Fruit fly (Drosophila melanogaster) whole organism, embryonic: Measurements from ENCODE around the gene CG45073.

Source experiments
- CG10267 ChIP-seq: fragments of 200-800 bp; sonication (Bioruptor generic); optimal IDR thresholded peaks from 2 replicates; lab custom pipeline; 2018; ENCODE audit warnings: missing biosample characterization, mild to moderate bottlenecking, missing genetic modification characterization, moderate library complexity
- CG12299 ChIP-seq: fragments of 200-800 bp; sonication (Bioruptor generic); optimal IDR thresholded peaks from 2 replicates; lab custom pipeline; 2018; ENCODE audit warnings: missing biosample characterization, mild to moderate bottlenecking, missing genetic modification characterization
- CG12744 ChIP-seq: fragments of 200-800 bp; sonication (Bioruptor generic); optimal IDR thresholded peaks from 2 replicates; lab custom pipeline; 2016; ENCODE audit warnings: missing biosample characterization, missing genetic modification characterization
- CG1529 ChIP-seq: fragments of 200-800 bp; sonication (Bioruptor generic); optimal IDR thresholded peaks from 3 replicates; lab custom pipeline; 2018; ENCODE audit warnings: missing biosample characterization, missing genetic modification characterization
- CG15514 ChIP-seq: fragments of 200-800 bp; sonication (Bioruptor generic); optimal IDR thresholded peaks from 3 replicates; lab custom pipeline; 2017; ENCODE audit warnings: missing biosample characterization, missing genetic modification characterization, mild to moderate bottlenecking, moderate library complexity, missing genetic modification reagents
- CG17361 ChIP-seq: fragments of 200-800 bp; sonication (Bioruptor generic); IDR thresholded peaks from 3 replicates; pipeline ENCODE4 v1.3.6; 2022; ENCODE audit warnings: missing biosample characterization, missing genetic modification characterization
- CG1792 ChIP-seq: fragments of 200-800 bp; sonication (Bioruptor generic); optimal IDR thresholded peaks from 2 replicates; lab custom pipeline; 2016; ENCODE audit warnings: missing biosample characterization, missing genetic modification characterization
- CG18011 ChIP-seq: fragments of 200-800 bp; sonication (Bioruptor generic); optimal IDR thresholded peaks from 2 replicates; lab custom pipeline; 2017; ENCODE audit warnings: missing biosample characterization, missing genetic modification characterization, mild to moderate bottlenecking, moderate library complexity, missing genotype
- CG18476 ChIP-seq: fragments of 200-800 bp; sonication (Bioruptor generic); optimal IDR thresholded peaks from 2 replicates; lab custom pipeline; 2016; ENCODE audit warnings: missing biosample characterization, mild to moderate bottlenecking, missing genetic modification characterization
- CG30403 ChIP-seq: fragments of 200-800 bp; sonication (Bioruptor generic); optimal IDR thresholded peaks from 3 replicates; lab custom pipeline; 2016; ENCODE audit warnings: missing biosample characterization, missing genetic modification characterization
- CG31224 ChIP-seq: fragments of 200-800 bp; sonication (Bioruptor generic); IDR thresholded peaks from 2 replicates; pipeline ENCODE4 v1.3.6; 2022; ENCODE audit warnings: missing biosample characterization, missing genetic modification characterization
- CG31388 ChIP-seq: fragments of 200-800 bp; sonication (Bioruptor generic); optimal IDR thresholded peaks from 2 replicates; lab custom pipeline; 2016; ENCODE audit warnings: missing biosample characterization, missing genetic modification characterization
- CG33213 ChIP-seq: fragments of 200-800 bp; sonication (Bioruptor generic); optimal IDR thresholded peaks from 3 replicates; lab custom pipeline; 2016; ENCODE audit warnings: missing biosample characterization, missing genetic modification characterization
- CG33557 ChIP-seq: fragments of 200-800 bp; sonication (Bioruptor generic); optimal IDR thresholded peaks from 2 replicates; lab custom pipeline; 2019; ENCODE audit warnings: missing biosample characterization, mild to moderate bottlenecking, missing genetic modification characterization, moderate library complexity
- CG4360 ChIP-seq: fragments of 200-800 bp; sonication (Bioruptor generic); IDR thresholded peaks from 2 replicates; pipeline ENCODE4 v1.3.6; 2022; ENCODE audit warnings: missing biosample characterization, missing genetic modification characterization
- Fer2 ChIP-seq: fragments of 200-800 bp; sonication (Bioruptor generic); optimal IDR thresholded peaks from 2 replicates; lab custom pipeline; 2018; ENCODE audit warnings: missing biosample characterization, mild to moderate bottlenecking, missing genetic modification characterization, moderate library complexity
- Fer3 ChIP-seq: fragments of 200-800 bp; sonication (Bioruptor generic); optimal IDR thresholded peaks from 2 replicates; lab custom pipeline; 2018; ENCODE audit warnings: missing biosample characterization, mild to moderate bottlenecking, missing genetic modification characterization, moderate library complexity
- HLHmδ ChIP-seq: fragments of 200-800 bp; sonication (Bioruptor generic); optimal IDR thresholded peaks from 2 replicates; lab custom pipeline; 2018; ENCODE audit warnings: missing biosample characterization, mild to moderate bottlenecking, missing genetic modification characterization, moderate library complexity
- Hr39 ChIP-seq: fragments of >200 bp; optimal IDR thresholded peaks from 2 replicates; lab custom pipeline; 2017
- Hr51 ChIP-seq, 2 experiments: fragments of 200-800 bp; sonication (Bioruptor generic); optimal IDR thresholded peaks; 2 replicates in 1 of 2; 3 replicates in 1 of 2; lab custom pipeline; 2016 to 2018; ENCODE audit warnings: missing biosample characterization in 2 of 2, missing genetic modification characterization in 2 of 2, mild to moderate bottlenecking in 1 of 2, moderate library complexity in 1 of 2
- Jarid2 ChIP-seq: fragments of 200-800 bp; sonication (Bioruptor generic); optimal IDR thresholded peaks from 3 replicates; lab custom pipeline; 2017; ENCODE audit warnings: mild to moderate bottlenecking, missing biosample characterization, missing genetic modification reagents, missing genetic modification characterization
- Lhr ChIP-seq: fragments of 200-800 bp; sonication (Bioruptor generic); optimal IDR thresholded peaks from 3 replicates; lab custom pipeline; 2017; ENCODE audit warnings: mild to moderate bottlenecking, missing biosample characterization, missing genetic modification reagents, missing genetic modification characterization
- Lpt ChIP-seq: fragments of >200 bp; optimal IDR thresholded peaks from 2 replicates; lab custom pipeline; 2018; ENCODE audit warnings: missing biosample characterization, missing genetic modification characterization
- NC2α ChIP-seq: fragments of 200-800 bp; sonication (Bioruptor generic); optimal IDR thresholded peaks from 2 replicates; lab custom pipeline; 2016; ENCODE audit warnings: missing biosample characterization, missing genetic modification characterization
- NK7.1 ChIP-seq: fragments of 200-800 bp; sonication (Bioruptor generic); optimal IDR thresholded peaks from 3 replicates; lab custom pipeline; 2016; ENCODE audit warnings: missing biosample characterization, missing genetic modification characterization
- Neu2 ChIP-seq: fragments of 200-800 bp; sonication (Bioruptor generic); optimal IDR thresholded peaks from 3 replicates; lab custom pipeline; 2016; ENCODE audit warnings: missing biosample characterization, missing genetic modification characterization, borderline replicate concordance
- ase ChIP-seq: fragments of 200-800 bp; sonication (Bioruptor generic); IDR thresholded peaks from 3 replicates; pipeline ENCODE4 v1.3.6; 2022; ENCODE audit warnings: missing biosample characterization, missing genetic modification characterization
- bowl ChIP-seq: fragments of 200-800 bp; sonication (Bioruptor generic); IDR thresholded peaks from 2 replicates; pipeline ENCODE4 v1.3.6; 2022; ENCODE audit warnings: missing biosample characterization, missing genetic modification characterization
- btn ChIP-seq: fragments of 200-800 bp; sonication (Bioruptor generic); optimal IDR thresholded peaks from 2 replicates; lab custom pipeline; 2016; ENCODE audit warnings: missing biosample characterization, missing genetic modification characterization
- chm ChIP-seq: fragments of 200-800 bp; sonication (Bioruptor generic); IDR thresholded peaks from 2 replicates; pipeline ENCODE4 v1.3.6; 2022; ENCODE audit warnings: missing biosample characterization, missing genetic modification characterization
- chn ChIP-seq: fragments of 200-800 bp; sonication (Bioruptor generic); optimal IDR thresholded peaks from 2 replicates; lab custom pipeline; 2016; ENCODE audit warnings: missing biosample characterization, missing genetic modification characterization
- cwo ChIP-seq: fragments of 200-800 bp; sonication (Bioruptor generic); optimal IDR thresholded peaks from 3 replicates; lab custom pipeline; 2017; ENCODE audit warnings: missing biosample characterization, missing genetic modification characterization, mild to moderate bottlenecking, moderate library complexity, missing genetic modification reagents
- dmrt99B ChIP-seq: fragments of 200-800 bp; sonication (Bioruptor generic); optimal IDR thresholded peaks from 2 replicates; lab custom pipeline; 2018; ENCODE audit warnings: missing biosample characterization, mild to moderate bottlenecking, missing genetic modification characterization, moderate library complexity
- fd102C ChIP-seq: fragments of 200-800 bp; sonication (Bioruptor generic); optimal IDR thresholded peaks from 2 replicates; lab custom pipeline; 2018; ENCODE audit warnings: missing biosample characterization, mild to moderate bottlenecking, missing genetic modification characterization, moderate library complexity
- hb ChIP-seq: fragments of 200-800 bp; sonication (Bioruptor generic); IDR thresholded peaks from 3 replicates; pipeline ENCODE4 v1.3.6; 2022; ENCODE audit warnings: missing biosample characterization, missing genetic modification characterization; ENCODE audit not compliant: partially characterized antibody
- jigr1 ChIP-seq: fragments of 200-800 bp; sonication (Bioruptor generic); IDR thresholded peaks from 3 replicates; pipeline ENCODE4 v1.3.6; 2022; ENCODE audit warnings: missing biosample characterization, missing genetic modification characterization
- lab ChIP-seq: fragments of 200-800 bp; sonication (Bioruptor generic); optimal IDR thresholded peaks from 3 replicates; lab custom pipeline; 2017; ENCODE audit warnings: missing biosample characterization, missing genetic modification characterization, mild to moderate bottlenecking, moderate library complexity, missing genetic modification reagents
- lbe ChIP-seq: fragments of 200-800 bp; sonication (Bioruptor generic); optimal IDR thresholded peaks from 2 replicates; lab custom pipeline; 2016; ENCODE audit warnings: missing biosample characterization, mild to moderate bottlenecking, missing genetic modification characterization
- oc ChIP-seq: fragments of 200-800 bp; sonication (Bioruptor generic); optimal IDR thresholded peaks from 2 replicates; lab custom pipeline; 2018; ENCODE audit warnings: missing biosample characterization, mild to moderate bottlenecking, missing genetic modification characterization, moderate library complexity
- ranshi ChIP-seq: fragments of 200-800 bp; sonication (Bioruptor generic); IDR thresholded peaks from 2 replicates; pipeline ENCODE4 v1.3.6; 2022; ENCODE audit warnings: missing biosample characterization, missing genetic modification characterization
- row ChIP-seq: fragments of 200-800 bp; sonication (Bioruptor generic); IDR thresholded peaks from 3 replicates; pipeline ENCODE4 v1.3.6; 2022; ENCODE audit warnings: missing biosample characterization, missing genetic modification characterization
- shn ChIP-seq: fragments of 200-800 bp; sonication (Bioruptor generic); optimal IDR thresholded peaks from 3 replicates; lab custom pipeline; 2016; ENCODE audit warnings: missing biosample characterization, missing genetic modification characterization
- slou ChIP-seq: fragments of 200-800 bp; sonication (Bioruptor generic); optimal IDR thresholded peaks from 3 replicates; lab custom pipeline; 2016; ENCODE audit warnings: missing biosample characterization, missing genetic modification characterization
- slp2 ChIP-seq: fragments of 200-800 bp; sonication (Bioruptor generic); optimal IDR thresholded peaks from 2 replicates; lab custom pipeline; 2016; ENCODE audit warnings: missing biosample characterization, missing genetic modification characterization
- tll ChIP-seq, 2 experiments: fragments of 200-800 bp in 1 of 2; fragments of >200 bp in 1 of 2; sonication (Bioruptor generic) in 1 of 2; optimal IDR thresholded peaks; 2 replicates each; lab custom pipeline; 2017 to 2019; ENCODE audit warnings: missing biosample characterization in 2 of 2, missing genetic modification characterization in 2 of 2, mild to moderate bottlenecking in 1 of 2, moderate library complexity in 1 of 2
- trh ChIP-seq: fragments of 200-800 bp; sonication (Bioruptor generic); optimal IDR thresholded peaks from 2 replicates; lab custom pipeline; 2016; ENCODE audit warnings: missing biosample characterization, missing genetic modification characterization
- usp ChIP-seq: fragments of >200 bp; optimal IDR thresholded peaks from 2 replicates; lab custom pipeline; 2017; ENCODE audit warnings: missing biosample characterization, missing genetic modification characterization
- vfl ChIP-seq: fragments of 200-800 bp; sonication (Bioruptor generic); optimal IDR thresholded peaks from 2 replicates; lab custom pipeline; 2016; ENCODE audit warnings: missing biosample characterization, missing genetic modification characterization

CG45073 gene

dm6 chr3R:30170671-30171667 is 46.4 kb upstream of the CG45073 start, which contains the start of gene Rsod (continued):
- TF ChIP-seq fd102C (GFP tag; lab: Kevin White, UChicago) (no peak), cwo (no peak), Lpt (GFP tag; lab: Kevin White, UChicago) (no peak), btn (GFP tag; lab: Kevin White, UChicago) (no peak), HLHmδ (GFP tag; lab: Kevin White, UChicago) (no peak), CG30403 (GFP tag; lab: Kevin White, UChicago) (peak; percentile 49), shn (GFP tag; lab: Kevin White, UChicago) (no peak), Lhr (GFP tag; lab: Kevin White, UChicago) (peak; percentile 16), Fer2 (tag; lab: Kevin White, UChicago) (no peak), CG12744 (GFP tag; lab: Kevin White, UChicago) (no peak), CG1792 (no peak), bowl (GFP tag; lab: Robert Waterston, UW) (peak; percentile 47), Jarid2 (GFP tag; lab: Kevin White, UChicago) (peak; percentile 55), tll (GFP tag; optimal IDR thresholded peaks at IDR 0.05; lab: Kevin White, UChicago) (no peak), Neu2 (GFP tag; lab: Kevin White, UChicago) (no peak), jigr1 (GFP tag; lab: Robert Waterston, UW) (0 out of 3 replicates have a peak, but pooled peaks have one; percentile 38), CG33213 (GFP tag; lab: Kevin White, UChicago) (no peak), trh (GFP tag; lab: Kevin White, UChicago) (no peak), hb (GFP tag; lab: Robert Waterston, UW) (no peak), chm (GFP tag; lab: Robert Waterston, UW) (peak; percentile 42; the same call in 1 of the 2 replicates), ranshi (GFP tag; lab: Robert Waterston, UW) (peak; percentile 76), CG18476 (GFP tag; lab: Kevin White, UChicago) (peak; percentile 24), CG4360 (peak; percentile 11; the same call in 1 of the 2 replicates), ase (peak; percentile 78), CG15514 (GFP tag; lab: Kevin White, UChicago) (no peak), vfl (GFP tag; lab: Kevin White, UChicago) (no peak), CG33557 (GFP tag; lab: Kevin White, UChicago) (peak; percentile 50), CG12299 (tag; lab: Kevin White, UChicago) (no peak), chn (GFP tag; lab: Kevin White, UChicago) (no peak), CG31224 (peak; percentile 28; the same call in 1 of the 2 replicates), Fer3 (peak; percentile 14), lbe (GFP tag; lab: Kevin White, UChicago) (no peak), slp2 (GFP tag; lab: Kevin White, UChicago) (no peak), Hr39 (no peak), Hr51 (GFP tag; optimal IDR thresholded peaks at IDR 0.05; lab: Kevin White, UChicago) (peak in 1 of 2 experiments; percentile 66), NC2α (no peak), CG10267 (peak; percentile 50), CG18011 (GFP tag; lab: Kevin White, UChicago) (no peak), dmrt99B (tag; lab: Kevin White, UChicago) (peak; percentile 73), oc (peak; percentile 65), slou (GFP tag; lab: Kevin White, UChicago) (no peak), CG1529 (GFP tag; lab: Kevin White, UChicago) (peak; percentile 67), CG17361 (peak; percentile 55), usp (no peak), row (GFP tag; lab: Robert Waterston, UW) (peak; percentile 74; the same call in 2 of the 3 replicates), NK7.1 (GFP tag; lab: Kevin White, UChicago) (no peak), CG31388 (GFP tag; lab: Kevin White, UChicago) (no peak), lab (GFP tag; lab: Kevin White, UChicago) (peak; percentile 54)
